Worm (Caenorhabditis elegans): ENCODE data around the gene clec-35.

The clec-35 gene

DNA sequence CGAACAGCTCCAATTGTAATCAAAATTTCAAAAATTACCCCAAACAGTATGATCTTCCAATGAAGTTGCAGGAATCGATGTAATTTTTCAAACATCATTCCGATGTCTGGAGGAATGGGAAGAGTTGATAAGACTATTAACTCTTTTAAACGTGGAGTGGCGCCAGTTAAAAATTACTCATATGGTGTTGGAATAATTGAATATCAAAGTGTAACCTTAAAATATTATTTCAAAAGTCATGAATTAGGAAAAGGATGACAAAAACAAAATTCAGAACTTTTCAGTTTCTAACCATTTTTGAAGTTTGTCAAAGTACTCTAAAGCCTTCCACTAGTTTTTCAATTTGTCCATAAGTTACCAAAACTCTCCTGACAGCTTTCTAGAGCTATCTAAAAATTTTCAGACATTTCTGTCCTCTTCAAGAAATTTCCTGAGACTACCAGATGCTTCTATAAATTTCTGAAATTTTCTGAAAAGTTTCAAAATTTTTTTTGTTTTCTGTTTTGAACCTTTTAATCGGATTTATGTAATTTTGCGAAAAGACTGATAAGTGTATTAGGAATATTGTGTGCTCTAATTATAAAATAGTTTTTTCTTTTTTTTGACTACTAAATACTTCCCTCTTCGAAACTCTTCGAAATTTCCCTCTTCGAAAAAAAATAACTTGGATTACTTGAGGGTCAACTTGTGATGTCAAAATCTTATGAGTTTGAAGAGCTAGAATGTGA, at the start of gene clec-35, which contains the start of gene clec-27:
clec-35 (minus strand) TSS at position 101 of the 728 bp plus-strand sequence.
clec-27 (plus strand) TSS at position 678 of the 728 bp plus-strand sequence.
- TF ChIP-seq sox-2 (GFP tag; IDR thresholded peaks at IDR 0.05): no peak
- TF ChIP-seq tbx-2 (tag; optimal IDR thresholded peaks at IDR 0.05): no peak
- no peak for TF ChIP-seq ets-4 (tag; optimal IDR thresholded peaks at IDR 0.05)
- no peak for TF ChIP-seq ceh-6 (GFP tag; optimal IDR thresholded peaks at IDR 0.05)
- TF ChIP-seq che-1 (tag; optimal IDR thresholded peaks at IDR 0.05): no peak

DNA sequence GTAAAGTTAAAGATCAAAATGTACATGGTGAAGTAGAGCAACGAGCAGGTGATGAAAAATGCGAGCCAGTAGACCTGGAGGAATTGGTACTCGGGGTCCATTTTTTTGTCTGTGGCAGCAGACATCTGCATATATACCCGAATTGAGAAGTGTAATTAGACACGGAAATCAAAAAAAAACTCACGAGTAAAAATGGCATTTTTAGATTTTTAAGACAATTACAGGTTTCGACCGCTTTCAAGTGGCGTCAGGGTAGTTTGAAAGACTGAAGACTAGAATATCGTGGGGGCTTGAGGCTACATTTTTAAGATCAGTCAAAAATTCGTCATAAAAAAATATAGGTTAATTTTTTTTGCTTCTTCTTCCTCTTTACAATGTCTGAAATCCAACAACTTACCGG, 48.9 kb upstream of the clec-35 start, which contains the start of gene srd-68:
srd-68 (minus strand) TSS at position 101 of the 400 bp plus-strand sequence.
- TF ChIP-seq tbx-2 (tag; optimal IDR thresholded peaks at IDR 0.05) (no peak), nhr-232 (tag; optimal IDR thresholded peaks at IDR 0.05) (no peak), ama-1 (optimal IDR thresholded peaks at IDR 0.05) (no peak), fkh-10 (GFP tag; optimal IDR thresholded peaks at IDR 0.05) (no peak), unc-86 (tag; optimal IDR thresholded peaks at IDR 0.05) (no peak)

DNA sequence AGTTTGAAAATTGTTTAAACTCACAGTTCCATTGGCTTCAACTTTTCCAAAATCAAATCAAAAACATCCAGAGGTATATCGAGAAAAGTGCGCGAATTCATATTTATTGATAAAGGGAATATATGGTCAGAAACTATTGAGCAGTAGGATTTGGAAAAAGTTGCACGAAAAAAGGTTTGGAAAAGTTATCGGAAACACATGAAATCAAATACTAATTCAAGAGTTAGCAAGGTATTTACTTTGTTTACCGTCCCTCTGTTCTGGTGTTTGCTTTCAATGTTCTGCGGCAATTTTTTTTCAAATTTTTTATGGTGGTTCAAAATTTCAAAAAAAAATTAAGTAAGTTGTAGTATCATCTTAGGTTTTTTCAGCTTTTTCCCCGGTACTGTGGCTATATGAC, 45.5 kb upstream of the clec-35 start, which contains the start of gene fbxa-45:
fbxa-45 (minus strand) TSS at position 101 of the 400 bp plus-strand sequence.
- no peak for TF ChIP-seq npax-4 (tag; optimal IDR thresholded peaks at IDR 0.05)
- TF ChIP-seq unc-55 (GFP tag; optimal IDR thresholded peaks at IDR 0.05): no peak
- TF ChIP-seq eyg-1 (tag; optimal IDR thresholded peaks at IDR 0.05): no peak
- TF ChIP-seq syd-9 (tag; optimal IDR thresholded peaks at IDR 0.05): no peak
- TF ChIP-seq pag-3 (tag; optimal IDR thresholded peaks at IDR 0.05; ENCODE audit: borderline replicate concordance): no peak
- TF ChIP-seq fkh-10 (GFP tag; optimal IDR thresholded peaks at IDR 0.05): no peak
- TF ChIP-seq ceh-6 (GFP tag; optimal IDR thresholded peaks at IDR 0.05): no peak
- no peak for TF ChIP-seq C08G9.2 (tag; optimal IDR thresholded peaks at IDR 0.05)
- TF ChIP-seq nfya-1 (tag; optimal IDR thresholded peaks at IDR 0.05): no peak
- TF ChIP-seq dve-1 (tag; optimal IDR thresholded peaks at IDR 0.05): no peak
- TF ChIP-seq sox-2 (GFP tag; IDR thresholded peaks at IDR 0.05): no peak
- no peak for TF ChIP-seq hlh-30 (tag; optimal IDR thresholded peaks at IDR 0.05; ENCODE audit: insufficient read depth)
- no peak for TF ChIP-seq elt-2 (tag; optimal IDR thresholded peaks at IDR 0.05)
- no peak for TF ChIP-seq Y22D7AL.16 (tag; optimal IDR thresholded peaks at IDR 0.05)
- no peak for TF ChIP-seq unc-3 (GFP tag; conservative IDR thresholded peaks at IDR 0.05)
- TF ChIP-seq unc-3 (tag; optimal IDR thresholded peaks at IDR 0.05): no peak
- TF ChIP-seq pros-1 (tag; optimal IDR thresholded peaks at IDR 0.05): no peak
- no peak for TF ChIP-seq K09A11.1 (tag; optimal IDR thresholded peaks at IDR 0.05; ENCODE audit: insufficient read depth)

DNA sequence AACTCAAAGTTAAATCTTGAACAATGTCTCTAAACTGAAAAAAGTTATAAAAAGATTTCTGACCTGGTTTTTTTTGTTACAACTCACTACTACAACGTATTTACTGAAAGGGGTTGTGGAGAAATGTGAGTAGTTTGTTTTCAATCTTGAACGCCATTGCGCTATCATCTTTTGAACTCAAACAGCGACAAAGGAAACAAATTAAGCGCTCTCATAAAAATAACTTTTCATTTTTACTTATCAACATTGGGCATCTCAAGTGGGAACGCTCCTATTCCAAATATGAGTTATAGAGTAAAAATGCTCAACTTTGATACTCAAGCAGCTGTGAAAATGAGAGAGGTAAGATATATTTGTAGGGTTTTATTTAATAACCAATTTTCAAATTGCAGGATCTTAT, 39.6 kb upstream of the clec-35 start, which contains the start of gene F09C6.15:
F09C6.15 (plus strand) TSS at position 301 of the 400 bp plus-strand sequence.
- no peak for TF ChIP-seq ceh-22 (tag; optimal IDR thresholded peaks at IDR 0.05)
- TF ChIP-seq hlh-15 (tag; optimal IDR thresholded peaks at IDR 0.05): no peak
- no peak for TF ChIP-seq odd-2 (tag; optimal IDR thresholded peaks at IDR 0.05)
- TF ChIP-seq ceh-14 (tag; optimal IDR thresholded peaks at IDR 0.05): no peak

DNA sequence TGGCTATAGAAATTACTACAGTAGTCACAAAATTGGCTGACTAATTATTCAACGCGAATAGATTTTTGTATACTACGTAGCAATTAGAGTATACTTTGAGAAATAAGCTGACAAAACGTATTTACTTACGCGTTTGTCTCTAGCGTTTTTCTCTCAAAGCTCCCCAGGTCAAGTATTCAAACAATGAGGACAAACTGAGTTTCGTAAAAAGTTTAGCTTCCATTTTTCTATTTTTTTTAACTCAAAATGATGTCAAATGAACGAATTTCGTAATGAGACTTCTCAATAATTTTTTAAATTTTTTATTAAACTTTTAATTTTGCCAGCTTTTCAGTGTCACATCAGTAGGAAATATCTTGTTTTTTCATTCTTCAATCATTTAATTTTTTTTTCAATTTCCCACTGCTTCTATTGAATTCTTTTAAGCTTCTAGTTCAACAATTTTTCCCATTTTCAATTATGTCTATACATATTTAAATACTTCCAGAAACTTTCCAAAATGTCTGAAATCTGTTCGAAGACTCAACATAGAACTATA, 35.0 kb upstream of the clec-35 start, which contains the start of the genes ifas-2 and fbxa-44:
ifas-2 (minus strand) TSS at position 101 of the 538 bp plus-strand sequence.
fbxa-44 (plus strand) TSS at position 488 of the 538 bp plus-strand sequence.
- TF ChIP-seq ceh-45 (GFP tag; IDR thresholded peaks at IDR 0.05): no peak
- no peak for TF ChIP-seq tbx-7 (tag; optimal IDR thresholded peaks at IDR 0.05)
- TF ChIP-seq pat-9 (tag; optimal IDR thresholded peaks at IDR 0.05): no peak
- no peak for TF ChIP-seq C38D4.7 (GFP tag; optimal IDR thresholded peaks at IDR 0.05)
- no peak for TF ChIP-seq hlh-6 (tag; optimal IDR thresholded peaks at IDR 0.05)
- no peak for TF ChIP-seq C08G9.2 (tag; optimal IDR thresholded peaks at IDR 0.05)
- no peak for TF ChIP-seq rnt-1 (tag; optimal IDR thresholded peaks at IDR 0.05)
- no peak for TF ChIP-seq sox-2 (GFP tag; IDR thresholded peaks at IDR 0.05)
- no peak for TF ChIP-seq pros-1 (tag; optimal IDR thresholded peaks at IDR 0.05)
